Fruit fly (Drosophila melanogaster): Measurements from ENCODE around the gene CG7333.

CG7333 gene

DNA sequence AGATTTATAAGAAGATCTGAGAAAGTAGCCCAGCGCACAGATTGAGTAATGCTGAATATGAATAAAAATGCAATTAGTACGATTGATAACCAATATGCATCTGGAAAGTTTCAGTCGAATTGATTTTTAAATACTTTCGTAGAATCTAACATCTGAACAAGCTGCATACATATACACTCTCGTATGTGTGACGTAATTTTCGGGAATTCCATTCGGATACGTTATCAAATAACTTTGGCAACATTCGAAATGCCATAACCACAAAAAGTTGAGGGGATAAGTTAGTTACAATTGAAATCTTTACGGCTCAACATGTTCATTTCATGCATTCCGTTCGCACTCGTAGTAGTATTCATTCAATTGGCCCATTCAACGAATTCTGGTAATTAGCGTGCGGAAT is 50.3 kb downstream of the CG7333 start, which contains the start of gene CG31219:
TSS of gene CG31219 (plus strand) at position 301 of the 400 bp plus-strand sequence.
- TF ChIP-seq CG4318 (GFP tag; optimal IDR thresholded peaks at IDR 0.05) (no peak), Hr38 (GFP tag; optimal IDR thresholded peaks at IDR 0.05) (no peak), CG15336 (GFP tag; IDR thresholded peaks at IDR 0.05) (no peak), CG11762 (GFP tag; optimal IDR thresholded peaks at IDR 0.05; ENCODE audit: insufficient read depth) (no peak), acj6 (GFP tag; optimal IDR thresholded peaks at IDR 0.05) (no peak)
